Worm (Caenorhabditis elegans): Measurements from ENCODE around the gene ZK899.7.

DNA sequence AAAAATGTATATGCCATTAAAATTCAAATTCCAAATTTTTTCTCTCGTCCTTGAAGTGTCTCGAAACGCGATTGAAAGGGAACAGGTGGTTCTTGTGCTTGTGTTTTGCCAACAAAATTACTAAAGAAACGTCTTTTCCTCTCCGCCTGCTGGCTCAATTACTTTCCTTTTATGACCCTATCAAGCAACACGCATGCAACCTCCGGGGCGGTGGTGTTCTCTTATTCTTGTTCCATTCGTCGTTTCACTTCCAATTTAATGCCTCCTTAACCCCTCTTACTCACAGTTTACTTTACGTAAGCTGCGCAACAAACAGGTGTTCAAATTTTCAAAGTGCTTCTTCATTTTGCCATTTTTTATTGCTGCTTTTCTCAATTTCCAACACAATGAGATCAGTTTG lies 34.5 kb upstream of the ZK899.7 start:
- TF ChIP-seq aly-1 (tag; optimal IDR thresholded peaks at IDR 0.05) (no peak), ama-1 (optimal IDR thresholded peaks at IDR 0.05) (no peak), sea-1 (GFP tag; conservative IDR thresholded peaks at IDR 0.05) (no peak), ets-7 (tag; optimal IDR thresholded peaks at IDR 0.05) (no peak), scrt-1 (GFP tag; IDR thresholded peaks at IDR 0.05) (no peak), hnd-1 (tag; optimal IDR thresholded peaks at IDR 0.05) (no peak), hmg-4 (GFP tag; optimal IDR thresholded peaks at IDR 0.05) (no peak), F13C5.2 (tag; optimal IDR thresholded peaks at IDR 0.05) (no peak), pes-1 (GFP tag; IDR thresholded peaks at IDR 0.05) (no peak), tbx-37 (GFP tag; conservative IDR thresholded peaks at IDR 0.05) (no peak), ceh-13 (GFP tag; optimal IDR thresholded peaks at IDR 0.05) (no peak), flt-1 (GFP tag; IDR thresholded peaks at IDR 0.05) (no peak), tbx-11 (GFP tag; IDR thresholded peaks at IDR 0.05) (no peak)

Data from whole organism, early embryonic.